Worm (Caenorhabditis elegans): ENCODE data around the gene aldo-1.

The aldo-1 gene

ce11 chrIII:13580538-13580937, 15.8 kb upstream of the aldo-1 start, which contains the start of gene T05D4.5:
Gene T05D4.5, plus strand, starts transcription at chrIII:13580838.
- TF ChIP-seq hmg-11 (tag; optimal IDR thresholded peaks at IDR 0.05) = no peak
- TF ChIP-seq snpc-4 (tag; optimal IDR thresholded peaks at IDR 0.05) = no peak
- no peak for TF ChIP-seq ZK546.5 (tag; optimal IDR thresholded peaks at IDR 0.05)
- no peak for TF ChIP-seq zag-1 (tag; optimal IDR thresholded peaks at IDR 0.05)
- TF ChIP-seq nhr-12 (tag; optimal IDR thresholded peaks at IDR 0.05) = no peak
- TF ChIP-seq fkh-10 (GFP tag; optimal IDR thresholded peaks at IDR 0.05) = no peak
- TF ChIP-seq R02D3.7 (tag; optimal IDR thresholded peaks at IDR 0.05) = no peak
- TF ChIP-seq ztf-4 (tag; optimal IDR thresholded peaks at IDR 0.05) = no peak
- no peak for TF ChIP-seq nhr-67 (tag; optimal IDR thresholded peaks at IDR 0.05)

DNA sequence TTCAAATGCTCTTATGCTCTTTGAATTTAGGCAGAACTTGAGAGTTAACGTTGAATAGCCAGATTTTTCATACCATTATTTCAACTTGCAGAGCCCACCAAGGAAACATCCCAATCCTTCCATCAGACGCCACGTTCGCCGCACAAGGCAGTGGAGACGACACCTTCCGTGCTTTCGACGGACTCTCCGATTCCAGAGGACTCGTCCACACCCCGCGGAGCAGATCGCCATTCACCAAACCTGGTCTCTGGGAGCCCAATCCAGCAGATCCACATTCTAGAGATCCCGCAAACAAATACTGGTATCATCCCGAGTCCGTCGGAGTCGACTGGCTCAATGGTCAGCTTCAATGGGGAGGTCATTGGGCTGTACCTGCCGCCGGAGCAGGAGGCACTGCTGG, 15.3 kb upstream of the aldo-1 start:
- TF ChIP-seq fkh-10 (GFP tag; optimal IDR thresholded peaks at IDR 0.05) = no peak
- no peak for TF ChIP-seq hmg-11 (tag; optimal IDR thresholded peaks at IDR 0.05)
- TF ChIP-seq nhr-43 (tag; optimal IDR thresholded peaks at IDR 0.05; ENCODE audit: poor library complexity, severe bottlenecking) = no peak
- no peak for TF ChIP-seq ZK546.5 (tag; optimal IDR thresholded peaks at IDR 0.05)
- no peak for TF ChIP-seq aly-2 (tag; optimal IDR thresholded peaks at IDR 0.05)
- TF ChIP-seq mdl-1 (tag; optimal IDR thresholded peaks at IDR 0.05) = no peak
- TF ChIP-seq ztf-11 (tag; optimal IDR thresholded peaks at IDR 0.05) = no peak
- TF ChIP-seq nhr-25 (tag; optimal IDR thresholded peaks at IDR 0.05) = no peak
- no peak for TF ChIP-seq skn-1 (tag; optimal IDR thresholded peaks at IDR 0.05)
- no peak for TF ChIP-seq tbx-2 (tag; optimal IDR thresholded peaks at IDR 0.05)
- TF ChIP-seq elt-2 (tag; optimal IDR thresholded peaks at IDR 0.05) = no peak
- TF ChIP-seq unc-62 (GFP tag; optimal IDR thresholded peaks at IDR 0.05) = no peak
- no peak for TF ChIP-seq pqm-1 (tag; optimal IDR thresholded peaks at IDR 0.05)
- no peak for TF ChIP-seq pha-4 (tag; optimal IDR thresholded peaks at IDR 0.05)
- no peak for TF ChIP-seq eor-1 (tag; optimal IDR thresholded peaks at IDR 0.05)

ce11 chrIII:13575610-13576232, 11.0 kb upstream of the aldo-1 start, which contains the start of gene osm-7:
Gene osm-7, plus strand, starts transcription at chrIII:13576182.
- TF ChIP-seq fkh-10 (GFP tag; optimal IDR thresholded peaks at IDR 0.05) (no peak), nhr-77 (tag; optimal IDR thresholded peaks at IDR 0.05) (no peak), snpc-4 (tag; optimal IDR thresholded peaks at IDR 0.05) (no peak), ztf-4 (tag; optimal IDR thresholded peaks at IDR 0.05) (no peak), ceh-82 (tag; optimal IDR thresholded peaks at IDR 0.05) (no peak), ceh-16 (tag; optimal IDR thresholded peaks at IDR 0.05) (no peak), daf-12 (tag; optimal IDR thresholded peaks at IDR 0.05) (no peak)

DNA sequence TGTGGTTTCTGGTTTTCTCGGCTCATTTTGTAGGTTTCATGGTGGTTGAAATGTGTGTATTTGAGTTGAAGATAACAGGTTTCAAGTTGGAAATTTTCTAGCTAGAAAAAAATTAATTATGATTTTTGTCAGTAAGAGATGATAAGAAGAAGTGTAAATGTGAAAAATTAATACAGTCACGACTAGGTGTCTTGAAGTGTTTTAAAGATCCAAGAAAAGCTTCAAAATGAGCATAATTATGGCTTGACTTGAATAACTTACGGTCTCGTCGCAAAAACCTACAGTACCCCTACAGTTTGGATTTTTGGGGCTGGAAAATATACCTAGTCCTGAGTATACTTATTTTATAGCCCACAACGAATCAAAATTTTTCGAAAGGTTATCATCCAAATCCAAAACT, 5.6 kb upstream of the aldo-1 start, which contains the start of gene exc-12:
Gene exc-12, minus strand, starts transcription at position 101 of the 400 bp plus-strand sequence.
- TF ChIP-seq mdl-1 (tag; optimal IDR thresholded peaks at IDR 0.05) (no peak), nhr-23 (tag; optimal IDR thresholded peaks at IDR 0.05) (no peak), nhr-11 (tag; optimal IDR thresholded peaks at IDR 0.05) (no peak), nhr-12 (tag; optimal IDR thresholded peaks at IDR 0.05) (no peak), nfya-1 (tag; optimal IDR thresholded peaks at IDR 0.05; ENCODE audit: insufficient read depth) (no peak), nhr-237 (tag; optimal IDR thresholded peaks at IDR 0.05) (no peak), sea-2 (GFP tag; optimal IDR thresholded peaks at IDR 0.05) (no peak)

DNA sequence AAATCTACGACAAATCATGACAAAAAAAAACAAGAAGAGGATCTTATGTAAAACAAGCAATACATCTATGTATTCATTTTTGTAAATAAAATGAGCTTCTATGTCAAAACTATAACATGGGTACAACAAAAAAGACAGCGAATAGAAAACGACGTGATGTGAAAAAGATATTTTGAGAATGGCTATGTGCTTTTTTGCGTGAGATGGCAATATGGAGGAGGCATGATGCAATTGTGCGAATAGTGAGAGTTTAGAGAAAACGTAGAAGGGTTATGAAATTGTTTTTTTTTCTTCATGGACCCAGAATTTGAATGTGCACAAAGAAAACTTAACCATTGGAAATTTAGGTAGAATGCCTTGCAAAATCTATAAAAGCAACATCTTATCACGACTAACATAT, 1.2 kb upstream of the aldo-1 start:
- TF ChIP-seq hmg-11 (tag; optimal IDR thresholded peaks at IDR 0.05) (peak; percentile 10), ceh-16 (tag; optimal IDR thresholded peaks at IDR 0.05) (no peak), nfya-1 (tag; optimal IDR thresholded peaks at IDR 0.05; ENCODE audit: insufficient read depth) (peak; percentile 30)

DNA sequence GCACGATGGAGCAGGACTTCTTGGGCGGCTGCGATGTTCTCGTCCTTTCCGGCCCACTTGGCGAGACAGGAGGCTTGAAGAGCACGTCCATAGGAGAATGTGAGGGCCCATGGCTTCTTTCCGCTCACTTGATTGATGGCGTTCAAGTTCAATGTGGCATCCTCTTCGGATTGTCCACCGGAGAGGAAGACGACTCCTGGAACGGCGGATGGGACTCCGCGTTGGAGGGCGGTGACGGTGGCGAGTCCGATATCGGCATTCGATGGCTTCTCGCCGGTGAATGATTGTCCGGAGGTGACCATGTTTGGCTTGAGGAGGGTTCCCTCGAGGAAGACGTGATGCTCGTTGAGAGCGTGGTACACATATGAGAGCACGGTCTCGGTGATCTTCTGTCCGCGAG, 1.2 kb downstream of the aldo-1 start:
- TF ChIP-seq egl-27 (tag; optimal IDR thresholded peaks at IDR 0.05) (no peak), nfya-1 (tag; optimal IDR thresholded peaks at IDR 0.05; ENCODE audit: insufficient read depth) (no peak), zag-1 (tag; optimal IDR thresholded peaks at IDR 0.05) (no peak), ztf-4 (tag; optimal IDR thresholded peaks at IDR 0.05) (no peak), nhr-28 (tag; optimal IDR thresholded peaks at IDR 0.05) (no peak), nhr-76 (tag; optimal IDR thresholded peaks at IDR 0.05) (no peak), nhr-12 (tag; optimal IDR thresholded peaks at IDR 0.05) (no peak), tbx-2 (tag; optimal IDR thresholded peaks at IDR 0.05) (no peak), mdl-1 (tag; optimal IDR thresholded peaks at IDR 0.05) (no peak), nhr-23 (tag; optimal IDR thresholded peaks at IDR 0.05) (no peak)

Measured in whole organism, L3 larva.